Worm (Caenorhabditis elegans): ENCODE results near the gene T19C3.2.

T19C3.2 gene

ce11 chrIII:576555-576954 lies 40.8 kb downstream of the T19C3.2 start:
- no peak for TF ChIP-seq unc-62 (GFP tag; optimal IDR thresholded peaks at IDR 0.05)

- TF ChIP-seq unc-62 (GFP tag; optimal IDR thresholded peaks at IDR 0.05), result no peak
These were observed 48.6 kb downstream of the T19C3.2 start for ce11 chrIII:568815-569214.

Data from whole organism, dauer.